Worm (Caenorhabditis elegans) whole organism, dauer: Measurements from ENCODE around the gene C25H3.7.

ENCODE experiments used
- unc-62 ChIP-seq: sonication (generic microtip); optimal IDR thresholded peaks from 2 replicates; lab custom pipeline; 2017; ENCODE audit warnings: missing biosample characterization, missing genetic modification reagents, missing genetic modification characterization

The C25H3.7 gene

ce11 chrII:5668830-5669229, at the start of gene C25H3.7:
TSS of gene C25H3.7 (minus strand) at chrII:5668930.
- no peak for TF ChIP-seq unc-62 (GFP tag; lab: Kevin White, UChicago)

ce11 chrII:5717831-5718230, 49.1 kb upstream of the C25H3.7 start, which contains the start of gene zipt-3:
TSS of gene zipt-3 (plus strand) at chrII:5718131.
- no peak for TF ChIP-seq unc-62 (GFP tag; lab: Kevin White, UChicago)

ce11 chrII:5715745-5716357, 47.1 kb upstream of the C25H3.7 start, which contains the start of the genes C18A3.10 and C18A3.3:
TSS of gene C18A3.10 (minus strand) at chrII:5715845.
TSS of gene C18A3.3 (plus strand) at chrII:5716307.
- TF ChIP-seq unc-62 (GFP tag; lab: Kevin White, UChicago), result no peak

ce11 chrII:5714807-5715206, 46.1 kb upstream of the C25H3.7 start, which contains the start of the genes tiar-1 and lelo-4:
TSS of gene tiar-1 (minus strand) at chrII:5714823.
TSS of gene lelo-4 (plus strand) at chrII:5714924.
- TF ChIP-seq unc-62 (GFP tag; lab: Kevin White, UChicago), result no peak

- TF ChIP-seq unc-62 (GFP tag; lab: Kevin White, UChicago), result no peak
Observed at ce11 chrII:5712126-5712525, 43.4 kb upstream of the C25H3.7 start.

- no peak for TF ChIP-seq unc-62 (GFP tag; lab: Kevin White, UChicago)
Observed at ce11 chrII:5710835-5711234, 42.1 kb upstream of the C25H3.7 start.

- no peak for TF ChIP-seq unc-62 (GFP tag; lab: Kevin White, UChicago)
Observed at ce11 chrII:5708154-5708553, 39.4 kb upstream of the C25H3.7 start.

- TF ChIP-seq unc-62 (GFP tag; lab: Kevin White, UChicago), result no peak
Observed at ce11 chrII:5707532-5707931, 38.8 kb upstream of the C25H3.7 start, which contains the start of gene osta-2. TSS of gene osta-2 (plus strand) at chrII:5707691.

ce11 chrII:5704479-5704878, 35.7 kb upstream of the C25H3.7 start:
- no peak for TF ChIP-seq unc-62 (GFP tag; lab: Kevin White, UChicago)

ce11 chrII:5702611-5703192, 34.0 kb upstream of the C25H3.7 start:
- no peak for TF ChIP-seq unc-62 (GFP tag; lab: Kevin White, UChicago)

- TF ChIP-seq unc-62 (GFP tag; lab: Kevin White, UChicago), result no peak
Observed at ce11 chrII:5701485-5701884, 32.8 kb upstream of the C25H3.7 start.

- no peak for TF ChIP-seq unc-62 (GFP tag; lab: Kevin White, UChicago)
Observed at ce11 chrII:5698869-5699268, 30.1 kb upstream of the C25H3.7 start, which contains the start of the genes C25H3.10 and C25H3.1. TSS of gene C25H3.10 (minus strand) at chrII:5698969. TSS of gene C25H3.1 (plus strand) at chrII:5699071.

- TF ChIP-seq unc-62 (GFP tag; lab: Kevin White, UChicago), result no peak
Observed at ce11 chrII:5698254-5698653, 29.5 kb upstream of the C25H3.7 start.

ce11 chrII:5697338-5697737, 28.6 kb upstream of the C25H3.7 start:
- TF ChIP-seq unc-62 (GFP tag; lab: Kevin White, UChicago), result no peak

- TF ChIP-seq unc-62 (GFP tag; lab: Kevin White, UChicago), result no peak
Observed at ce11 chrII:5696218-5696617, 27.5 kb upstream of the C25H3.7 start.

ce11 chrII:5694798-5695197, 26.1 kb upstream of the C25H3.7 start, which contains the start of gene C25H3.14:
TSS of gene C25H3.14 (plus strand) at chrII:5695098.
- TF ChIP-seq unc-62 (GFP tag; lab: Kevin White, UChicago), result no peak

ce11 chrII:5693893-5694292, 25.2 kb upstream of the C25H3.7 start, which contains the start of gene C25H3.3:
TSS of gene C25H3.3 (plus strand) at chrII:5694193.
- no peak for TF ChIP-seq unc-62 (GFP tag; lab: Kevin White, UChicago)
